Fruit fly (Drosophila melanogaster): Measurements from ENCODE around the gene Mkrn1.

DNA sequence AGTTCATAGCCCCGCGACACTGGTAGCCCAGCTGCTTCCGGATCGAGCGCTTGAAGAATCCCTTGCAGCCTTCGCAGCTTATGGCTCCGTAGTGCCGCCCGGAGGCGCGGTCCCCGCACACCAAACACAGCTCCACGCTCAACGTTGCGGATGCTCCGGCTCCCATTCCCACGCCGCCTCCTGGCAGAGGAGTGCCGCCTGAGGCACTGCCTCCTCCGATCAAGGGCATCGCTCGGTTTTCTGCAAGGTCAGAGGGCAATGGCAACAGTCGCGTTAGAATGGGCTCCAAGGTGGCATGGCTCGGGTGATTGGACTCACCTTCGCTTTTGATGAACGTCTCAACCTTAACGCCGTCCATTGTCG is 37.0 kb downstream of the Mkrn1 start:
- TF ChIP-seq psq (GFP tag; optimal IDR thresholded peaks at IDR 0.05) (no peak), ssp (GFP tag; IDR thresholded peaks at IDR 0.05) (no peak), HLHmδ (GFP tag; optimal IDR thresholded peaks at IDR 0.05) (no peak), odd (GFP tag; optimal IDR thresholded peaks at IDR 0.05) (no peak), CG6272 (GFP tag; IDR thresholded peaks at IDR 0.05) (no peak), E2f1 (GFP tag; IDR thresholded peaks at IDR 0.05) (no peak), CG8924 (tag; optimal IDR thresholded peaks at IDR 0.05) (no peak), Trl (optimal IDR thresholded peaks at IDR 0.05) (no peak), Trl (GFP tag; optimal IDR thresholded peaks at IDR 0.05) (no peak), Jarid2 (GFP tag; optimal IDR thresholded peaks at IDR 0.05) (no peak), abd-A (tag; optimal IDR thresholded peaks at IDR 0.05) (no peak), CG33213 (GFP tag; optimal IDR thresholded peaks at IDR 0.05) (no peak)

Measured in whole organism, embryonic.